Worm (Caenorhabditis elegans): Measurements from ENCODE around the gene str-131.

str-131 gene

DNA sequence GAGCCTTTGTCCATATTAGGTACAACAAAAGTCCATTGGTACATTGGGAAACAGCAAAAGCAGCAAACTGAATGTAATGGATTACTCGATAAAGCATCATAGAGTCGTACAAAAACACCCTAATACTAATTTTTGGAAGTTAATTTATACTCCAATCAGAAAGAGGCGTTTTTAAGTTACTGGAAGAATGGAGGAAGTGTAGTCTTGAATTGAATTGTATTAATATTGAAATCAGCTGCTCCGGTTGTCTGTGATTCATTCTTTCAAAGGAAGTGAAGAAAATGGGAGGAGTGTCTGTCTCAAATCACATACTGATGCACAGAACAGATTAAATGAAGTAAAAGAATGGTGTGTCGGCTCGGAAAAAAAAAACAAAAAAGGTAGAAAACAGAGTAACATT, at the start of gene str-131:
Gene str-131, minus strand, starts transcription at position 101 of the 400 bp plus-strand sequence.
- TF ChIP-seq zag-1 (tag; optimal IDR thresholded peaks at IDR 0.05), result no peak
- TF ChIP-seq swsn-7 (tag; optimal IDR thresholded peaks at IDR 0.05), result no peak
- TF ChIP-seq snu-23 (GFP tag; optimal IDR thresholded peaks at IDR 0.05), result no peak
- TF ChIP-seq dsc-1 (tag; optimal IDR thresholded peaks at IDR 0.05), result no peak
- TF ChIP-seq nhr-85 (tag), result no peak
- TF ChIP-seq nhr-84 (tag; optimal IDR thresholded peaks at IDR 0.05), result no peak
- TF ChIP-seq fkh-8 (tag; optimal IDR thresholded peaks at IDR 0.05), result no peak
- no peak for TF ChIP-seq lir-3 (tag; optimal IDR thresholded peaks at IDR 0.05; ENCODE audit: poor library complexity)
- no peak for TF ChIP-seq nhr-12 (tag; optimal IDR thresholded peaks at IDR 0.05)
- TF ChIP-seq Y116A8C.19 (tag; optimal IDR thresholded peaks at IDR 0.05; ENCODE audit: borderline replicate concordance), result no peak

DNA sequence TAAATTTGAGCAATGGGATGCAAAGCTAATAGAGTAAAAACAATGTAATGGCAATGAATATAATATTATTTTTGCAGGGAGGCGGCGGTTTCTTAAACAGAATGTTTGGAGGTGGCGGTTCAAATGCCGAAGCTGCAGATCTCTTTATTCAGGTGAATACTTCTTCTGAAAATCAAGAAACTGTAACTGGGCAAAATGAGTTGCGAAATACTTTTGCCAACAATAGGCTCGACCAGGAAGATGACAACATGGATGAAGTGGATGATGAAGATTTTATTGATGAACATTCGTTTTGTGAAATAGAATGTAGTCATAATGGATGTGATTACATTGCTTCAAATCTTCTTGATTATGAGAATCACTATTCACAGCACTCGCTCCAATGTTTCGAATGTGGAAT, 49.3 kb upstream of the str-131 start:
- TF ChIP-seq xbp-1 (tag; optimal IDR thresholded peaks at IDR 0.05) (no peak), elt-3 (tag; optimal IDR thresholded peaks at IDR 0.05) (no peak), mab-9 (GFP tag; IDR thresholded peaks at IDR 0.05) (no peak), pax-3 (tag; optimal IDR thresholded peaks at IDR 0.05) (no peak), hlh-4 (tag; optimal IDR thresholded peaks at IDR 0.05) (no peak), grh-1 (GFP tag; IDR thresholded peaks at IDR 0.05) (no peak), snu-23 (GFP tag; optimal IDR thresholded peaks at IDR 0.05) (no peak), ztf-11 (tag; optimal IDR thresholded peaks at IDR 0.05) (no peak), ets-5 (GFP tag; IDR thresholded peaks at IDR 0.05) (no peak), Y116A8C.19 (tag; optimal IDR thresholded peaks at IDR 0.05; ENCODE audit: borderline replicate concordance) (no peak), fkh-4 (tag; optimal IDR thresholded peaks at IDR 0.05; ENCODE audit: borderline replicate concordance) (no peak), lin-14 (GFP tag; optimal IDR thresholded peaks at IDR 0.05) (no peak)

DNA sequence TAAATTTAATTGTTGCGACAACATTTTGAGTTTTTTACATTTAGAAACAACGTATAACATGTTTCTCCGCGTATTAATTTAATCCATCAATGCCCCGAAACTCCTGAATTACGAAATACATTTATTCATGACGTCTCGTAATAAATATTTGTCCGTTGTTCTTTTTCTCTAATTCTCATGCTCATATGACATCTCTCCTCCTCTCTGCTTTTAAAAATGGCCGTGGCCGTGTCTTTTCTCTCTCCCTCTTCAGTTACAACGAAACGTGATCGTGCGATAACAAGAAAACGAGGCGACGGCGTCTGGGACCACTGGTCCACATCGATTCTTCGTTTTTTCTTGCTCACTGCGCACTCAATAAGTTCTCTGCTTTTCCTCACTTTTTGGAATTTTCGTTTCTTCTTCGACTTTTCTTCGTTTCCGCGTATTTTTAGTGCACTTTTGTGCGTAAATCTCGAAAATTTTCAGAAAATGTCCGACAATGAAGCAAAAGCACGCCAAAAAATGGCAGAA, 48.7 kb upstream of the str-131 start, which contains the start of gene snap-1:
Gene snap-1, plus strand, starts transcription at position 463 of the 513 bp plus-strand sequence.
- TF ChIP-seq C04F5.9 (tag; optimal IDR thresholded peaks at IDR 0.05), result no peak
- TF ChIP-seq grh-1 (GFP tag; IDR thresholded peaks at IDR 0.05), result no peak
- peak; percentile 6 for TF ChIP-seq tbx-2 (tag; optimal IDR thresholded peaks at IDR 0.05)
- peak; percentile 5 for TF ChIP-seq swsn-7 (tag; optimal IDR thresholded peaks at IDR 0.05)
- peak; percentile 46 for TF ChIP-seq unc-86 (tag; optimal IDR thresholded peaks at IDR 0.05)
- peak; percentile 51 for TF ChIP-seq nhr-47 (tag; optimal IDR thresholded peaks at IDR 0.05)
- peak; percentile 81 for TF ChIP-seq skn-1 (tag; optimal IDR thresholded peaks at IDR 0.05)
- TF ChIP-seq ceh-63 (GFP tag; optimal IDR thresholded peaks at IDR 0.05), result no peak
- peak; percentile 56 for TF ChIP-seq snu-23 (GFP tag; optimal IDR thresholded peaks at IDR 0.05)
- TF ChIP-seq efl-1 (optimal IDR thresholded peaks at IDR 0.05), result peak; percentile 43 to 56
- peak; percentile 29 to 95 for TF ChIP-seq efl-1 (GFP tag; optimal IDR thresholded peaks at IDR 0.05 in 1 of 2)
- peak; percentile 7 for TF ChIP-seq fkh-10 (GFP tag; optimal IDR thresholded peaks at IDR 0.05)
- TF ChIP-seq zip-4 (GFP tag; optimal IDR thresholded peaks at IDR 0.05), result peak; percentile 75
- TF ChIP-seq mep-1 (tag; optimal IDR thresholded peaks at IDR 0.05), result peak; percentile 90
- TF ChIP-seq lin-35 (GFP tag; optimal IDR thresholded peaks at IDR 0.05), result peak; percentile 40 to 65
- no peak for TF ChIP-seq fkh-4 (tag; optimal IDR thresholded peaks at IDR 0.05; ENCODE audit: borderline replicate concordance)
- peak; percentile 0 to 91 (median 51) for TF ChIP-seq ceh-82 (tag; optimal IDR thresholded peaks at IDR 0.05)
- TF ChIP-seq pax-3 (tag; optimal IDR thresholded peaks at IDR 0.05), result no peak
- peak; percentile 27 for TF ChIP-seq snpc-4 (tag; optimal IDR thresholded peaks at IDR 0.05)
- TF ChIP-seq xbp-1 (tag; optimal IDR thresholded peaks at IDR 0.05), result peak; percentile 74
- TF ChIP-seq jun-1 (tag; optimal IDR thresholded peaks at IDR 0.05), result peak; percentile 28
- TF ChIP-seq efl-3 (GFP tag; optimal IDR thresholded peaks at IDR 0.05), result no peak
- peak; percentile 14 to 52 (median 33) for TF ChIP-seq dpl-1 (GFP tag; optimal IDR thresholded peaks at IDR 0.05)
- TF ChIP-seq elt-3 (tag; optimal IDR thresholded peaks at IDR 0.05), result no peak
- peak; percentile 14 for TF ChIP-seq nhr-20 (tag; optimal IDR thresholded peaks at IDR 0.05)
- peak in 1 of 2 experiments; percentile 17 for TF ChIP-seq mdl-1 (tag; optimal IDR thresholded peaks at IDR 0.05)
- peak; percentile 34 for TF ChIP-seq rnt-1 (tag; optimal IDR thresholded peaks at IDR 0.05)
- TF ChIP-seq lin-15B (tag; optimal IDR thresholded peaks at IDR 0.05), result peak; percentile 52
- TF ChIP-seq lir-3 (tag; optimal IDR thresholded peaks at IDR 0.05; ENCODE audit: poor library complexity), result peak; percentile 33
- TF ChIP-seq isw-1 (GFP tag; IDR thresholded peaks at IDR 0.05), result peak; percentile 58
- peak; percentile 70 for TF ChIP-seq nhr-71 (tag; optimal IDR thresholded peaks at IDR 0.05)
- peak; percentile 95 for TF ChIP-seq lin-14 (GFP tag; optimal IDR thresholded peaks at IDR 0.05)
- TF ChIP-seq fkh-8 (tag; optimal IDR thresholded peaks at IDR 0.05), result peak; percentile 85
- peak; percentile 48 for TF ChIP-seq lin-13 (GFP tag; optimal IDR thresholded peaks at IDR 0.05)
- no peak for TF ChIP-seq dsc-1 (tag; optimal IDR thresholded peaks at IDR 0.05)
- no peak for TF ChIP-seq tlp-1 (tag; optimal IDR thresholded peaks at IDR 0.05)
- TF ChIP-seq hlh-4 (tag; optimal IDR thresholded peaks at IDR 0.05), result no peak
- peak; percentile 45 to 49 for TF ChIP-seq lsy-2 (tag; optimal IDR thresholded peaks at IDR 0.05)

All from whole organism, L1 larva.